Worm (Caenorhabditis elegans): ENCODE measurements around the gene C29E4.10.

The C29E4.10 gene

DNA sequence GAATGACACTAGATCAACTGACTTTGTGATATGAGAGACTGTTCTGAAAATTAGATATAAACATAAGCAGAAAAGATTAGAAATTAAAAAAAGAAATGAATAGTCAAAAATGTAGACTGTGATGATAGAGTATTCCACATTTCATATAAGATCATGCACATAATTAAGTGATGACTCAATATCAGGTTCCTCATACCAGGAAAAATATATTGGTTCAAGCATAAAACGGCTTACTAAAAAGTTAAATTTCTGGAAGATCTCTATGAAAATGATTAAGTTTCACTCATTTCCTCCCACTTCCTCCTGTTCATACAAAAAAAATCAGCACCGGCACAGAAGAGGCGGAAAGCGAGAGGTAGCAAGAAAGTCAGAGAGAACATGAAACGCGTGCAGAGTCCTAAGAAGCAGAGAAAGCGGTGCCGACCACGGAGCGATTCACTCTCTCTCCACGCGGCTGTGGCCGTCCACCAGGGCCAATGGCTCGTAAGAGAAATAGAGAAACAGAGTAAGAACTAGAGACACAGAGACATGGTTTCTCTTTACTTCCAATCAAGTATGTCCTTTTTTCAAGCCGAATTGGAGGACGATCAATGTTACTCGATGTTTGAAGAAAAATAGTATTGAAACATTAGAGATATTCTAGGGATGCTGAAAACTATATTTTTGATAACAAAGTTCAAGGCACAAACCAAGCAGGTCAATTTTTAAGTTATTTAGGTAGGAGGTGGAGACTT lies 45.9 kb upstream of the C29E4.10 start, which contains the start of the genes ZK688.5 and fahd-1 (continued):
- no peak for TF ChIP-seq nhr-76 (tag; optimal IDR thresholded peaks at IDR 0.05)
- TF ChIP-seq dmd-6 (GFP tag; IDR thresholded peaks at IDR 0.05) = peak; percentile 72
- TF ChIP-seq lir-3 (tag; optimal IDR thresholded peaks at IDR 0.05) = no peak
- no peak for TF ChIP-seq cey-2 (tag; optimal IDR thresholded peaks at IDR 0.05; ENCODE audit: borderline replicate concordance, insufficient read depth)
- peak; percentile 91 for TF ChIP-seq hlh-11 (tag; optimal IDR thresholded peaks at IDR 0.05)
- no peak for TF ChIP-seq ceh-82 (tag; optimal IDR thresholded peaks at IDR 0.05)
- no peak for TF ChIP-seq Y5F2A.4 (GFP tag; optimal IDR thresholded peaks at IDR 0.05)
- no peak for TF ChIP-seq ceh-62 (tag; optimal IDR thresholded peaks at IDR 0.05)
- peak; percentile 22 for TF ChIP-seq spr-1 (tag; optimal IDR thresholded peaks at IDR 0.05)
- TF ChIP-seq saeg-2 (GFP tag; IDR thresholded peaks at IDR 0.05) = no peak
- no peak; the same call in 1 of the 2 replicates for TF ChIP-seq pha-4 (GFP tag; IDR thresholded peaks at IDR 0.05)
- TF ChIP-seq pha-4 (tag; optimal IDR thresholded peaks at IDR 0.05) = peak; percentile 63
- peak; percentile 47; the same call in 1 of the 2 replicates for TF ChIP-seq arid-1 (GFP tag; conservative IDR thresholded peaks at IDR 0.05)
- peak; percentile 72 for TF ChIP-seq nhr-28 (tag; optimal IDR thresholded peaks at IDR 0.05)
- no peak for TF ChIP-seq lin-39 (tag; optimal IDR thresholded peaks at IDR 0.05)
- no peak for TF ChIP-seq zip-11 (GFP tag; IDR thresholded peaks at IDR 0.05)
- peak; percentile 18; the same call in 1 of the 2 replicates for TF ChIP-seq T26A8.4 (GFP tag; IDR thresholded peaks at IDR 0.05)
- peak; percentile 55 for TF ChIP-seq lin-38 (GFP tag; IDR thresholded peaks at IDR 0.05)
- TF ChIP-seq hif-1 (tag; optimal IDR thresholded peaks at IDR 0.05) = peak in 1 of 2 experiments; percentile 68
- TF ChIP-seq zfp-3 (GFP tag; conservative IDR thresholded peaks at IDR 0.05) = no peak
- TF ChIP-seq nhr-237 (tag; optimal IDR thresholded peaks at IDR 0.05) = no peak
- no peak for TF ChIP-seq jun-1 (tag; optimal IDR thresholded peaks at IDR 0.05)
- no peak; the same call in 1 of the 2 replicates for TF ChIP-seq set-16 (GFP tag; IDR thresholded peaks at IDR 0.05)
- TF ChIP-seq ctbp-1 (GFP tag; IDR thresholded peaks at IDR 0.05) = peak; percentile 57
- TF ChIP-seq nhr-6 (tag; optimal IDR thresholded peaks at IDR 0.05) = peak; percentile 47
- peak; percentile 65 for TF ChIP-seq aha-1 (tag)
- TF ChIP-seq lin-15B (tag; optimal IDR thresholded peaks at IDR 0.05) = no peak
- peak; percentile 48 for TF ChIP-seq pqm-1 (tag; optimal IDR thresholded peaks at IDR 0.05)
- TF ChIP-seq lin-13 (GFP tag; optimal IDR thresholded peaks at IDR 0.05) = no peak
- no peak for TF ChIP-seq dmd-8 (GFP tag; IDR thresholded peaks at IDR 0.05)
- TF ChIP-seq Y105C5A.15 (GFP tag; IDR thresholded peaks at IDR 0.05) = no peak
- TF ChIP-seq rbr-2 (tag; optimal IDR thresholded peaks at IDR 0.05) = peak; percentile 78
- TF ChIP-seq nhr-10 (tag; optimal IDR thresholded peaks at IDR 0.05) = peak; percentile 45
- no peak for TF ChIP-seq attf-4 (tag; optimal IDR thresholded peaks at IDR 0.05)
- peak; percentile 48 for TF ChIP-seq fkh-10 (GFP tag; optimal IDR thresholded peaks at IDR 0.05)
- no peak for TF ChIP-seq unc-39 (tag; optimal IDR thresholded peaks at IDR 0.05)
- no peak for TF ChIP-seq gei-8 (GFP tag; optimal IDR thresholded peaks at IDR 0.05)
- peak; percentile 42; the same call in 1 of the 2 replicates for TF ChIP-seq tra-1 (GFP tag; IDR thresholded peaks at IDR 0.05)
- 0 out of 2 replicates have a peak, but pooled peaks have one; percentile 41 for TF ChIP-seq lim-7 (GFP tag; IDR thresholded peaks at IDR 0.05)
- TF ChIP-seq hlh-30 (tag; optimal IDR thresholded peaks at IDR 0.05; ENCODE audit: insufficient read depth) = peak; percentile 84
- TF ChIP-seq fos-1 (tag; optimal IDR thresholded peaks at IDR 0.05) = no peak
- no peak for TF ChIP-seq ces-1 (GFP tag; optimal IDR thresholded peaks at IDR 0.05)
- TF ChIP-seq duxl-1 (tag; optimal IDR thresholded peaks at IDR 0.05; ENCODE audit: poor library complexity) = no peak
- TF ChIP-seq mes-2 (tag; optimal IDR thresholded peaks at IDR 0.05; ENCODE audit: poor library complexity, severe bottlenecking) = peak; percentile 72
- TF ChIP-seq madf-9 (GFP tag; conservative IDR thresholded peaks at IDR 0.05) = no peak
- TF ChIP-seq ceh-20 (GFP tag; IDR thresholded peaks at IDR 0.05) = 0 out of 2 replicates have a peak, but pooled peaks have one; percentile 46
- no peak for TF ChIP-seq D1046.2 (GFP tag; IDR thresholded peaks at IDR 0.05)
- no peak for TF ChIP-seq lin-29 (GFP tag; IDR thresholded peaks at IDR 0.05)
- TF ChIP-seq aly-2 (tag; optimal IDR thresholded peaks at IDR 0.05) = no peak
- no peak for TF ChIP-seq ceh-32 (tag; optimal IDR thresholded peaks at IDR 0.05; ENCODE audit: poor library complexity)

Data from whole organism, L4 larva.